Fruit fly (Drosophila melanogaster) whole organism, embryonic: ENCODE data around the gene CG43915.

ENCODE experiments used
- Antp ChIP-seq: fragments of 200-800 bp; sonication (Bioruptor generic); optimal IDR thresholded peaks from 3 replicates; lab custom pipeline; 2016; ENCODE audit warnings: missing biosample characterization, missing genetic modification characterization
- B-H2 ChIP-seq: fragments of 200-800 bp; sonication (Bioruptor generic); optimal IDR thresholded peaks from 2 replicates; lab custom pipeline; 2018; ENCODE audit warnings: missing biosample characterization, mild to moderate bottlenecking, missing genetic modification characterization
- BtbVII ChIP-seq: fragments of 200-800 bp; sonication (Bioruptor generic); optimal IDR thresholded peaks from 3 replicates; lab custom pipeline; 2017; ENCODE audit warnings: missing biosample characterization, mild to moderate bottlenecking, missing genetic modification characterization
- CG10543 ChIP-seq: fragments of 200-800 bp; sonication (Bioruptor generic); optimal IDR thresholded peaks from 3 replicates; lab custom pipeline; 2017; ENCODE audit warnings: missing biosample characterization, mild to moderate bottlenecking, missing genetic modification characterization, moderate library complexity
- CG10979 ChIP-seq: fragments of 200-800 bp; sonication (Bioruptor generic); optimal IDR thresholded peaks from 2 replicates; lab custom pipeline; 2018; ENCODE audit warnings: missing biosample characterization, mild to moderate bottlenecking, missing genetic modification characterization, moderate library complexity
- CG11696 ChIP-seq: fragments of 200-800 bp; sonication (Bioruptor generic); IDR thresholded peaks from 2 replicates; pipeline ENCODE4 v1.3.6; 2022; ENCODE audit warnings: missing biosample characterization, missing genetic modification characterization
- CG15073 ChIP-seq: fragments of 200-800 bp; sonication (Bioruptor generic); optimal IDR thresholded peaks from 2 replicates; lab custom pipeline; 2016; ENCODE audit warnings: missing biosample characterization, missing genetic modification characterization
- CG15514 ChIP-seq: fragments of 200-800 bp; sonication (Bioruptor generic); optimal IDR thresholded peaks from 3 replicates; lab custom pipeline; 2017; ENCODE audit warnings: missing biosample characterization, missing genetic modification characterization, mild to moderate bottlenecking, moderate library complexity, missing genetic modification reagents
- CG18011 ChIP-seq: fragments of 200-800 bp; sonication (Bioruptor generic); optimal IDR thresholded peaks from 2 replicates; lab custom pipeline; 2017; ENCODE audit warnings: missing biosample characterization, missing genetic modification characterization, mild to moderate bottlenecking, moderate library complexity, missing genotype
- CG18599 ChIP-seq: fragments of 200-800 bp; sonication (Bioruptor generic); optimal IDR thresholded peaks from 3 replicates; lab custom pipeline; 2017; ENCODE audit warnings: missing biosample characterization, missing genetic modification characterization, mild to moderate bottlenecking, moderate library complexity, missing genetic modification reagents
- CG2120 ChIP-seq: fragments of 200-800 bp; sonication (Bioruptor generic); optimal IDR thresholded peaks from 3 replicates; lab custom pipeline; 2016; ENCODE audit warnings: missing biosample characterization, missing genetic modification characterization
- CG2678 ChIP-seq: fragments of 200-800 bp; sonication (Bioruptor generic); optimal IDR thresholded peaks from 3 replicates; lab custom pipeline; 2019; ENCODE audit warnings: missing biosample characterization, mild to moderate bottlenecking, missing genetic modification characterization, moderate library complexity
- CG4360 ChIP-seq: fragments of 200-800 bp; sonication (Bioruptor generic); IDR thresholded peaks from 2 replicates; pipeline ENCODE4 v1.3.6; 2022; ENCODE audit warnings: missing biosample characterization, missing genetic modification characterization
- CG4404 ChIP-seq: fragments of 200-800 bp; sonication (Bioruptor generic); IDR thresholded peaks from 2 replicates; pipeline ENCODE4 v1.3.6; 2022; ENCODE audit warnings: missing biosample characterization, missing genetic modification characterization
- CG4617 ChIP-seq: fragments of 200-800 bp; sonication (Bioruptor generic); optimal IDR thresholded peaks from 3 replicates; lab custom pipeline; 2016; ENCODE audit warnings: missing biosample characterization, missing genetic modification characterization, borderline replicate concordance
- CG6765 ChIP-seq: fragments of 200-800 bp; sonication (Bioruptor generic); optimal IDR thresholded peaks from 3 replicates; lab custom pipeline; 2017; ENCODE audit warnings: missing biosample characterization, mild to moderate bottlenecking, missing genetic modification characterization
- CG7839 ChIP-seq: fragments of 200-800 bp; sonication (Bioruptor generic); optimal IDR thresholded peaks from 3 replicates; lab custom pipeline; 2018; ENCODE audit warnings: missing biosample characterization, mild to moderate bottlenecking, missing genetic modification characterization, moderate library complexity
- CG8290 ChIP-seq, 3 experiments: fragments of 200-800 bp; sonication (Bioruptor generic); optimal IDR thresholded peaks; 2 replicates each; lab custom pipeline; 2016 to 2019; ENCODE audit warnings: missing biosample characterization in 3 of 3, missing genetic modification characterization in 3 of 3, mild to moderate bottlenecking in 2 of 3, moderate library complexity in 1 of 3
- CG8924 ChIP-seq: fragments of 200-800 bp; optimal IDR thresholded peaks from 3 replicates; lab custom pipeline; 2019; ENCODE audit warnings: missing biosample characterization, mild to moderate bottlenecking, missing genetic modification characterization, moderate library complexity
- E2f2 ChIP-seq: fragments of 200-800 bp; sonication (Bioruptor generic); IDR thresholded peaks from 2 replicates; pipeline ENCODE4 v1.3.6; 2022; ENCODE audit warnings: missing biosample characterization, missing genetic modification characterization
- Ets97D ChIP-seq: fragments of 200-800 bp; sonication (Bioruptor generic); optimal IDR thresholded peaks from 3 replicates; lab custom pipeline; 2016; ENCODE audit warnings: missing biosample characterization, missing genetic modification characterization
- Fer1 ChIP-seq: fragments of 200-800 bp; sonication (Bioruptor generic); optimal IDR thresholded peaks from 2 replicates; lab custom pipeline; 2017; ENCODE audit warnings: missing biosample characterization, mild to moderate bottlenecking, missing genetic modification characterization
- Fer3 ChIP-seq: fragments of 200-800 bp; sonication (Bioruptor generic); optimal IDR thresholded peaks from 2 replicates; lab custom pipeline; 2018; ENCODE audit warnings: missing biosample characterization, mild to moderate bottlenecking, missing genetic modification characterization, moderate library complexity
- Hmr ChIP-seq: fragments of 200-800 bp; sonication (Bioruptor generic); optimal IDR thresholded peaks from 3 replicates; lab custom pipeline; 2017; ENCODE audit warnings: mild to moderate bottlenecking, missing biosample characterization, missing genetic modification reagents, missing genetic modification characterization
- Lhr ChIP-seq: fragments of 200-800 bp; sonication (Bioruptor generic); optimal IDR thresholded peaks from 3 replicates; lab custom pipeline; 2017; ENCODE audit warnings: mild to moderate bottlenecking, missing biosample characterization, missing genetic modification reagents, missing genetic modification characterization
- Oaz ChIP-seq: fragments of 200-800 bp; sonication (Bioruptor generic); IDR thresholded peaks from 2 replicates; pipeline ENCODE4 v1.3.6; 2022; ENCODE audit warnings: missing biosample characterization, missing genetic modification characterization
- caup ChIP-seq: fragments of 200-800 bp; sonication (Bioruptor generic); optimal IDR thresholded peaks from 3 replicates; lab custom pipeline; 2017; ENCODE audit warnings: missing biosample characterization, mild to moderate bottlenecking, missing genetic modification characterization, moderate library complexity; ENCODE audit not compliant: severe bottlenecking
- cwo ChIP-seq: fragments of 200-800 bp; sonication (Bioruptor generic); optimal IDR thresholded peaks from 3 replicates; lab custom pipeline; 2017; ENCODE audit warnings: missing biosample characterization, missing genetic modification characterization, mild to moderate bottlenecking, moderate library complexity, missing genetic modification reagents
- dmrt99B ChIP-seq: fragments of 200-800 bp; sonication (Bioruptor generic); optimal IDR thresholded peaks from 2 replicates; lab custom pipeline; 2018; ENCODE audit warnings: missing biosample characterization, mild to moderate bottlenecking, missing genetic modification characterization, moderate library complexity
- fd3F ChIP-seq: fragments of 200-800 bp; sonication (Bioruptor generic); optimal IDR thresholded peaks from 2 replicates; lab custom pipeline; 2018; ENCODE audit warnings: missing biosample characterization, mild to moderate bottlenecking, missing genetic modification characterization, moderate library complexity
- kay ChIP-seq: fragments of 200-800 bp; sonication (Bioruptor generic); optimal IDR thresholded peaks from 2 replicates; lab custom pipeline; 2016; ENCODE audit warnings: missing biosample characterization, missing genetic modification characterization
- lab ChIP-seq: fragments of 200-800 bp; sonication (Bioruptor generic); optimal IDR thresholded peaks from 3 replicates; lab custom pipeline; 2017; ENCODE audit warnings: missing biosample characterization, missing genetic modification characterization, mild to moderate bottlenecking, moderate library complexity, missing genetic modification reagents
- luna ChIP-seq: fragments of 200-800 bp; sonication (Bioruptor generic); optimal IDR thresholded peaks from 2 replicates; lab custom pipeline; 2016; ENCODE audit warnings: missing biosample characterization, missing genetic modification characterization
- nom ChIP-seq: fragments of 200-800 bp; sonication (Bioruptor generic); optimal IDR thresholded peaks from 2 replicates; lab custom pipeline; 2017; ENCODE audit warnings: missing biosample characterization, missing genetic modification characterization, mild to moderate bottlenecking, moderate library complexity, missing genetic modification reagents
- phol ChIP-seq: fragments of 200-800 bp; sonication (Bioruptor generic); optimal IDR thresholded peaks from 3 replicates; lab custom pipeline; 2018; ENCODE audit warnings: missing biosample characterization, mild to moderate bottlenecking, missing genetic modification characterization, moderate library complexity
- schlank ChIP-seq: fragments of 200-800 bp; sonication (Bioruptor generic); optimal IDR thresholded peaks from 2 replicates; lab custom pipeline; 2018; ENCODE audit warnings: missing biosample characterization, mild to moderate bottlenecking, missing genetic modification characterization
- sd ChIP-seq: fragments of 200-800 bp; sonication (Bioruptor generic); optimal IDR thresholded peaks from 3 replicates; lab custom pipeline; 2018; ENCODE audit warnings: missing biosample characterization, mild to moderate bottlenecking, missing genetic modification characterization, moderate library complexity
- sens ChIP-seq: fragments of 200-800 bp; sonication (Bioruptor generic); peaks from one replicate; lab custom pipeline; 2016; ENCODE audit warnings: missing biosample characterization, missing genetic modification characterization
- sna ChIP-seq: fragments of 200-800 bp; sonication (Bioruptor generic); IDR thresholded peaks from 2 replicates; pipeline ENCODE4 v1.3.6; 2022; ENCODE audit warnings: missing biosample characterization, missing genetic modification characterization; ENCODE audit not compliant: partially characterized antibody
- tin ChIP-seq: fragments of 200-800 bp; sonication (Bioruptor generic); optimal IDR thresholded peaks from 3 replicates; lab custom pipeline; 2016; ENCODE audit warnings: missing biosample characterization, missing genetic modification characterization
- wdn ChIP-seq: fragments of 200-800 bp; sonication (Bioruptor generic); IDR thresholded peaks from 2 replicates; pipeline ENCODE4 v1.3.6; 2022; ENCODE audit warnings: missing biosample characterization, missing genetic modification characterization

CG43915 gene

dm6 chr3L:3930930-3931329 lies 41.8 kb upstream of the CG43915 start (continued):
- no peak for TF ChIP-seq CG7839
- no peak for TF ChIP-seq wdn (GFP tag; lab: Robert Waterston, UW)
- TF ChIP-seq BtbVII (GFP tag; lab: Kevin White, UChicago) = peak; percentile 29
- no peak for TF ChIP-seq Lhr
- TF ChIP-seq phol (tag; lab: Kevin White, UChicago) = no peak
- no peak for TF ChIP-seq luna (GFP tag; lab: Kevin White, UChicago)
- TF ChIP-seq nom = no peak
- TF ChIP-seq CG15073 (GFP tag; lab: Kevin White, UChicago) = no peak
- TF ChIP-seq CG10979 (tag; lab: Kevin White, UChicago) = no peak

- TF ChIP-seq Hmr (GFP tag; lab: Kevin White, UChicago) = peak; percentile 52
- TF ChIP-seq CG6765 (GFP tag; lab: Kevin White, UChicago) = peak; percentile 41
- TF ChIP-seq CG8924 (tag; lab: Kevin White, UChicago) = no peak
- peak; percentile 6 for TF ChIP-seq CG10543
- no peak for TF ChIP-seq sna (GFP tag; lab: Robert Waterston, UW)
- TF ChIP-seq kay = no peak
- TF ChIP-seq E2f2 (GFP tag; lab: Robert Waterston, UW) = no peak
- peak; percentile 38 for TF ChIP-seq lab (GFP tag; lab: Kevin White, UChicago)
- peak; percentile 14 for TF ChIP-seq CG2678 (tag; lab: Kevin White, UChicago)
- no peak for TF ChIP-seq Ets97D (GFP tag; lab: Kevin White, UChicago)
- no peak for TF ChIP-seq tin (GFP tag; lab: Kevin White, UChicago)
- TF ChIP-seq CG4360 = no peak
- TF ChIP-seq CG8290 (GFP tag; optimal IDR thresholded peaks at IDR 0.05; lab: Kevin White, UChicago) = no peak
- TF ChIP-seq CG8290 (tag; optimal IDR thresholded peaks at IDR 0.05; lab: Kevin White, UChicago) = peak in 1 of 2 experiments; percentile 14
- TF ChIP-seq CG18011 = no peak
- no peak for TF ChIP-seq dmrt99B (tag; lab: Kevin White, UChicago)
- peak; percentile 19 for TF ChIP-seq CG15514 (GFP tag; lab: Kevin White, UChicago)
- TF ChIP-seq CG4617 (GFP tag; lab: Kevin White, UChicago) = no peak
- no peak for TF ChIP-seq Antp
- peak; percentile 25 for TF ChIP-seq caup (GFP tag; lab: Kevin White, UChicago)
- peak; percentile 91 for TF ChIP-seq sd
- no peak for TF ChIP-seq CG11696 (GFP tag; lab: Robert Waterston, UW)
- TF ChIP-seq nom = no peak
- peak; percentile 15 for TF ChIP-seq Fer1 (GFP tag; lab: Kevin White, UChicago)
- TF ChIP-seq Fer3 = peak; percentile 12
- TF ChIP-seq schlank (tag; lab: Kevin White, UChicago) = peak; percentile 15
- no peak for TF ChIP-seq CG4404 (GFP tag; lab: Robert Waterston, UW)
- peak; percentile 64 for TF ChIP-seq cwo (GFP tag; lab: Kevin White, UChicago)
- TF ChIP-seq fd3F (GFP tag; lab: Kevin White, UChicago) = peak; percentile 0
- no peak for TF ChIP-seq Oaz
- TF ChIP-seq sens (GFP tag; lab: Kevin White, UChicago) = peak; percentile 42
- peak; percentile 51 for TF ChIP-seq CG18599 (GFP tag; lab: Kevin White, UChicago)
- peak; percentile 24 for TF ChIP-seq B-H2
- peak; percentile 5 for TF ChIP-seq CG2120 (GFP tag; lab: Kevin White, UChicago)
Observed at dm6 chr3L:3931778-3932177, 40.9 kb upstream of the CG43915 start.
